Fruit fly (Drosophila melanogaster) whole organism, embryonic: Measurements from ENCODE around the gene Pex11c.
A peak's percentile ranks its signal among the peaks of the same experiment; 100 is the strongest.

Experiments
- Asciz ChIP-seq: fragments of 200-800 bp; sonication (Bioruptor generic); optimal IDR thresholded peaks from 2 replicates; lab custom pipeline; 2017; ENCODE audit warnings: missing biosample characterization, mild to moderate bottlenecking, missing genetic modification characterization, missing genetic modification reagents
- Bgb ChIP-seq: fragments of 200-800 bp; sonication (Bioruptor generic); IDR thresholded peaks from 2 replicates; pipeline ENCODE4 v1.3.6; 2022; ENCODE audit warnings: missing biosample characterization, missing genetic modification characterization; ENCODE audit not compliant: partially characterized antibody
- BtbVII ChIP-seq: fragments of 200-800 bp; sonication (Bioruptor generic); optimal IDR thresholded peaks from 3 replicates; lab custom pipeline; 2017; ENCODE audit warnings: missing biosample characterization, mild to moderate bottlenecking, missing genetic modification characterization
- CG1024 ChIP-seq: fragments of 200-800 bp; sonication (Bioruptor generic); IDR thresholded peaks from 2 replicates; pipeline ENCODE4 v1.3.6; 2022; ENCODE audit warnings: missing biosample characterization, missing genetic modification characterization
- CG10462 ChIP-seq: fragments of 200-800 bp; sonication (Bioruptor generic); optimal IDR thresholded peaks from 2 replicates; lab custom pipeline; 2016; ENCODE audit warnings: missing biosample characterization, missing genetic modification characterization
- CG12219 ChIP-seq: fragments of 200-800 bp; sonication (Bioruptor generic); optimal IDR thresholded peaks from 3 replicates; lab custom pipeline; 2018; ENCODE audit warnings: missing biosample characterization, mild to moderate bottlenecking, missing genetic modification characterization
- CG12744 ChIP-seq: fragments of 200-800 bp; sonication (Bioruptor generic); optimal IDR thresholded peaks from 2 replicates; lab custom pipeline; 2016; ENCODE audit warnings: missing biosample characterization, missing genetic modification characterization
- CG13624 ChIP-seq: fragments of 200-800 bp; sonication (Bioruptor generic); optimal IDR thresholded peaks from 2 replicates; lab custom pipeline; 2016; ENCODE audit warnings: missing biosample characterization, missing genetic modification characterization
- CG14014 ChIP-seq: fragments of 200-800 bp; sonication (Bioruptor generic); IDR thresholded peaks from 2 replicates; pipeline ENCODE4 v1.3.6; 2022; ENCODE audit warnings: missing biosample characterization, missing genetic modification characterization
- CG14860 ChIP-seq: fragments of 200-800 bp; sonication (Bioruptor generic); IDR thresholded peaks from 3 replicates; pipeline ENCODE4 v1.3.6; 2022; ENCODE audit warnings: missing biosample characterization, missing genetic modification characterization; ENCODE audit not compliant: partially characterized antibody
- CG17361 ChIP-seq: fragments of 200-800 bp; sonication (Bioruptor generic); IDR thresholded peaks from 3 replicates; pipeline ENCODE4 v1.3.6; 2022; ENCODE audit warnings: missing biosample characterization, missing genetic modification characterization
- CG18476 ChIP-seq: fragments of 200-800 bp; sonication (Bioruptor generic); optimal IDR thresholded peaks from 2 replicates; lab custom pipeline; 2016; ENCODE audit warnings: missing biosample characterization, mild to moderate bottlenecking, missing genetic modification characterization
- CG31224 ChIP-seq: fragments of 200-800 bp; sonication (Bioruptor generic); IDR thresholded peaks from 2 replicates; pipeline ENCODE4 v1.3.6; 2022; ENCODE audit warnings: missing biosample characterization, missing genetic modification characterization
- CG31441 ChIP-seq: fragments of 200-800 bp; sonication (Bioruptor generic); IDR thresholded peaks from 2 replicates; pipeline ENCODE4 v1.3.6; 2022; ENCODE audit warnings: missing biosample characterization, missing genetic modification characterization
- CG34376 ChIP-seq: fragments of 200-800 bp; sonication (Bioruptor generic); optimal IDR thresholded peaks from 2 replicates; lab custom pipeline; 2018; ENCODE audit warnings: missing biosample characterization, mild to moderate bottlenecking, missing genetic modification characterization
- CG6254 ChIP-seq: fragments of 200-800 bp; sonication (Bioruptor generic); optimal IDR thresholded peaks from 3 replicates; lab custom pipeline; 2017; ENCODE audit warnings: mild to moderate bottlenecking, missing biosample characterization, missing genetic modification reagents, missing genetic modification characterization
- CG7357 ChIP-seq: fragments of 200-800 bp; sonication (Bioruptor generic); IDR thresholded peaks from 3 replicates; pipeline ENCODE4 v1.3.6; 2022; ENCODE audit warnings: missing biosample characterization, missing genetic modification characterization
- CG8089 ChIP-seq: fragments of 200-800 bp; sonication (Bioruptor generic); optimal IDR thresholded peaks from 3 replicates; lab custom pipeline; 2016; ENCODE audit warnings: missing biosample characterization, missing genetic modification characterization
- CoRest ChIP-seq: fragments of 200-800 bp; sonication (Bioruptor generic); optimal IDR thresholded peaks from 3 replicates; lab custom pipeline; 2018; ENCODE audit warnings: missing biosample characterization, mild to moderate bottlenecking, missing genetic modification characterization, moderate library complexity
- CrebB ChIP-seq: fragments of 200-800 bp; sonication (Bioruptor generic); optimal IDR thresholded peaks from 3 replicates; lab custom pipeline; 2018; ENCODE audit warnings: missing biosample characterization, mild to moderate bottlenecking, missing genetic modification characterization
- Fer1 ChIP-seq: fragments of 200-800 bp; sonication (Bioruptor generic); optimal IDR thresholded peaks from 2 replicates; lab custom pipeline; 2017; ENCODE audit warnings: missing biosample characterization, mild to moderate bottlenecking, missing genetic modification characterization
- Hey ChIP-seq: fragments of 200-800 bp; sonication (Bioruptor generic); optimal IDR thresholded peaks from 3 replicates; lab custom pipeline; 2018; ENCODE audit warnings: missing biosample characterization, mild to moderate bottlenecking, missing genetic modification characterization
- Mes4 ChIP-seq: fragments of 200-800 bp; sonication (Bioruptor generic); optimal IDR thresholded peaks from 2 replicates; lab custom pipeline; 2016; ENCODE audit warnings: missing biosample characterization, missing genetic modification characterization
- NC2β ChIP-seq: fragments of 200-800 bp; sonication (Bioruptor generic); optimal IDR thresholded peaks from 2 replicates; lab custom pipeline; 2016; ENCODE audit warnings: missing biosample characterization, missing genetic modification characterization
- NK7.1 ChIP-seq: fragments of 200-800 bp; sonication (Bioruptor generic); optimal IDR thresholded peaks from 3 replicates; lab custom pipeline; 2016; ENCODE audit warnings: missing biosample characterization, missing genetic modification characterization
- Neu2 ChIP-seq: fragments of 200-800 bp; sonication (Bioruptor generic); optimal IDR thresholded peaks from 3 replicates; lab custom pipeline; 2016; ENCODE audit warnings: missing biosample characterization, missing genetic modification characterization, borderline replicate concordance
- Nf-YA ChIP-seq: fragments of 200-800 bp; sonication (Bioruptor generic); IDR thresholded peaks from 2 replicates; pipeline ENCODE4 v1.3.6; 2022; ENCODE audit warnings: missing biosample characterization, missing genetic modification characterization
- Side ChIP-seq: fragments of 200-800 bp; sonication (Bioruptor generic); optimal IDR thresholded peaks from 2 replicates; lab custom pipeline; 2016; ENCODE audit warnings: missing biosample characterization, missing genetic modification characterization
- Sry-δ ChIP-seq: fragments of 200-800 bp; sonication (Bioruptor generic); optimal IDR thresholded peaks from 2 replicates; lab custom pipeline; 2016; ENCODE audit warnings: missing biosample characterization, missing genetic modification characterization
- YL-1 ChIP-seq: fragments of 200-800 bp; sonication (Bioruptor generic); optimal IDR thresholded peaks from 3 replicates; lab custom pipeline; 2017; ENCODE audit warnings: missing biosample characterization, mild to moderate bottlenecking, missing genetic modification characterization
- aop ChIP-seq: fragments of 200-800 bp; sonication (Bioruptor generic); IDR thresholded peaks from 2 replicates; pipeline ENCODE4 v1.3.6; 2022; ENCODE audit warnings: missing biosample characterization, missing genetic modification characterization
- bab2 ChIP-seq: fragments of 200-800 bp; sonication (Bioruptor generic); optimal IDR thresholded peaks from 2 replicates; lab custom pipeline; 2016; ENCODE audit warnings: missing biosample characterization, missing genetic modification characterization
- cg ChIP-seq: fragments of 200-800 bp; sonication (Bioruptor generic); optimal IDR thresholded peaks from 3 replicates; lab custom pipeline; 2019; ENCODE audit warnings: missing biosample characterization, mild to moderate bottlenecking, missing genetic modification characterization, moderate library complexity
- chif ChIP-seq, 2 experiments: fragments of 200-800 bp; sonication (Bioruptor generic); optimal IDR thresholded peaks; 3 replicates each; lab custom pipeline; 2016; ENCODE audit warnings: missing biosample characterization in 2 of 2, missing genetic modification characterization in 2 of 2
- ci ChIP-seq: fragments of 200-800 bp; sonication (Bioruptor generic); IDR thresholded peaks from 3 replicates; pipeline ENCODE4 v1.3.6; 2022; ENCODE audit warnings: missing biosample characterization, missing genetic modification characterization
- crc ChIP-seq: fragments of 200-800 bp; sonication (Bioruptor generic); optimal IDR thresholded peaks from 2 replicates; lab custom pipeline; 2016; ENCODE audit warnings: missing biosample characterization, missing genetic modification characterization
- croc ChIP-seq: fragments of 200-800 bp; sonication (Bioruptor generic); conservative IDR thresholded peaks from 3 replicates; pipeline ENCODE4 v1.3.6; 2022; ENCODE audit warnings: missing biosample characterization, missing genetic modification characterization
- cwo ChIP-seq: fragments of 200-800 bp; sonication (Bioruptor generic); optimal IDR thresholded peaks from 3 replicates; lab custom pipeline; 2017; ENCODE audit warnings: missing biosample characterization, missing genetic modification characterization, mild to moderate bottlenecking, moderate library complexity, missing genetic modification reagents
- dysf ChIP-seq: fragments of 200-800 bp; sonication (Bioruptor generic); IDR thresholded peaks from 3 replicates; pipeline ENCODE4 v1.3.6; 2022; ENCODE audit warnings: missing biosample characterization, missing genetic modification characterization
- gsb-n ChIP-seq: fragments of 200-800 bp; sonication (Bioruptor generic); optimal IDR thresholded peaks from 3 replicates; lab custom pipeline; 2018; ENCODE audit warnings: missing biosample characterization, mild to moderate bottlenecking, missing genetic modification characterization
- kay ChIP-seq: fragments of 200-800 bp; sonication (Bioruptor generic); optimal IDR thresholded peaks from 2 replicates; lab custom pipeline; 2016; ENCODE audit warnings: missing biosample characterization, missing genetic modification characterization
- klu ChIP-seq: fragments of 200-800 bp; sonication (Bioruptor generic); IDR thresholded peaks from 2 replicates; pipeline ENCODE4 v1.3.6; 2022; ENCODE audit warnings: missing biosample characterization, missing genetic modification characterization
- lbe ChIP-seq: fragments of 200-800 bp; sonication (Bioruptor generic); optimal IDR thresholded peaks from 2 replicates; lab custom pipeline; 2016; ENCODE audit warnings: missing biosample characterization, mild to moderate bottlenecking, missing genetic modification characterization
- luna ChIP-seq: fragments of 200-800 bp; sonication (Bioruptor generic); optimal IDR thresholded peaks from 2 replicates; lab custom pipeline; 2016; ENCODE audit warnings: missing biosample characterization, missing genetic modification characterization
- prd ChIP-seq, 3 experiments: fragments of >200 bp in 2 of 3; fragments of 200-800 bp in 1 of 3; sonication (Bioruptor generic) in 1 of 3; optimal IDR thresholded peaks in 2 of 3; IDR thresholded peaks in 1 of 3; 2 replicates in 2 of 3; 3 replicates in 1 of 3; pipeline versions ENCODE4 v1.3.6 to Lab custom; 2017 to 2022; ENCODE audit warnings: missing biosample characterization in 1 of 3, missing genetic modification characterization in 1 of 3
- pros ChIP-seq: fragments of 200-800 bp; sonication (Bioruptor generic); optimal IDR thresholded peaks from 3 replicates; lab custom pipeline; 2019; ENCODE audit warnings: missing biosample characterization, mild to moderate bottlenecking, missing genetic modification characterization, moderate library complexity
- run ChIP-seq: fragments of 200-800 bp; sonication (Bioruptor generic); optimal IDR thresholded peaks from 3 replicates; lab custom pipeline; 2018; ENCODE audit warnings: missing biosample characterization, mild to moderate bottlenecking, missing genetic modification characterization
- ssp ChIP-seq: fragments of 200-800 bp; sonication (Bioruptor generic); IDR thresholded peaks from 2 replicates; pipeline ENCODE4 v1.3.6; 2022; ENCODE audit warnings: missing biosample characterization, missing genetic modification characterization
- stc ChIP-seq: fragments of 200-800 bp; sonication (Bioruptor generic); IDR thresholded peaks from 2 replicates; pipeline ENCODE4 v1.3.6; 2022; ENCODE audit warnings: missing biosample characterization, missing genetic modification characterization
- usp ChIP-seq: fragments of >200 bp; optimal IDR thresholded peaks from 2 replicates; lab custom pipeline; 2017; ENCODE audit warnings: missing biosample characterization, missing genetic modification characterization
- zfh2 ChIP-seq: fragments of 200-800 bp; sonication (Bioruptor generic); optimal IDR thresholded peaks from 2 replicates; lab custom pipeline; 2016; ENCODE audit warnings: missing biosample characterization, missing genetic modification characterization

The Pex11c gene

dm6 chr3R:23295360-23295772, 37.2 kb downstream of the Pex11c start (continued):
- TF ChIP-seq CG31441 (GFP tag; lab: Robert Waterston, UW) (no peak), cwo (GFP tag; lab: Kevin White, UChicago) (no peak), CG14014 (GFP tag; lab: Robert Waterston, UW) (no peak; the same call in 1 of the 2 replicates), CG17361 (GFP tag; lab: Robert Waterston, UW) (no peak), CG13624 (no peak), CG34376 (peak; percentile 79), chif (GFP tag; optimal IDR thresholded peaks at IDR 0.05; lab: Kevin White, UChicago) (peak in 1 of 2 experiments; percentile 14), Bgb (GFP tag; lab: Robert Waterston, UW) (peak; percentile 69), Sry-δ (GFP tag; lab: Kevin White, UChicago) (no peak), bab2 (no peak), Asciz (GFP tag; lab: Kevin White, UChicago) (no peak), Neu2 (no peak), ssp (no peak), CG14860 (GFP tag; lab: Robert Waterston, UW) (no peak), dysf (GFP tag; lab: Robert Waterston, UW) (0 out of 3 replicates have a peak, but pooled peaks have one; percentile 22), Fer1 (peak; percentile 25), usp (GFP tag; lab: Kevin White, UChicago) (no peak), cg (GFP tag; lab: Kevin White, UChicago) (peak; percentile 61), croc (GFP tag; lab: Robert Waterston, UW) (no peak), NC2β (GFP tag; lab: Kevin White, UChicago) (peak; percentile 2), Hey (tag; lab: Kevin White, UChicago) (no peak), CG12744 (GFP tag; lab: Kevin White, UChicago) (peak; percentile 5), CG31224 (GFP tag; lab: Robert Waterston, UW) (no peak), gsb-n (tag; lab: Kevin White, UChicago) (peak; percentile 12), zfh2 (GFP tag; lab: Kevin White, UChicago) (no peak), Mes4 (GFP tag; lab: Kevin White, UChicago) (no peak), pros (GFP tag; lab: Kevin White, UChicago) (peak; percentile 95), CG7357 (no peak), ci (GFP tag; lab: Robert Waterston, UW) (peak; percentile 83), YL-1 (GFP tag; lab: Kevin White, UChicago) (no peak), run (tag; lab: Kevin White, UChicago) (no peak), CG6254 (GFP tag; lab: Kevin White, UChicago) (peak; percentile 99), CG12219 (GFP tag; lab: Kevin White, UChicago) (peak; percentile 31), crc (GFP tag; lab: Kevin White, UChicago) (no peak), NK7.1 (no peak), CoRest (tag; lab: Kevin White, UChicago) (peak; percentile 46), prd (optimal IDR thresholded peaks at IDR 0.05; lab: Kevin White, UChicago) (no peak), prd (GFP tag; IDR thresholded peaks at IDR 0.05; lab: Robert Waterston, UW) (no peak), CG1024 (no peak), CG10462 (GFP tag; lab: Kevin White, UChicago) (no peak), kay (GFP tag; lab: Kevin White, UChicago) (no peak), Nf-YA (peak; percentile 83), klu (GFP tag; lab: Robert Waterston, UW) (no peak), CG18476 (no peak), BtbVII (GFP tag; lab: Kevin White, UChicago) (no peak), lbe (GFP tag; lab: Kevin White, UChicago) (peak; percentile 72), Side (GFP tag; lab: Kevin White, UChicago) (peak; percentile 15), stc (peak; percentile 37; the same call in 1 of the 2 replicates), luna (GFP tag; lab: Kevin White, UChicago) (no peak), CrebB (tag; lab: Kevin White, UChicago) (peak; percentile 28), aop (GFP tag; lab: Robert Waterston, UW) (no peak; the same call in 1 of the 2 replicates), CG8089 (GFP tag; lab: Kevin White, UChicago) (peak; percentile 34)
